Worm (Caenorhabditis elegans) whole organism, young adult: ENCODE data around the gene Y54G11A.4.

Experiments
- F39B2.1 ChIP-seq: fragments of 200-800 bp; sonication (Bioruptor generic); IDR thresholded peaks from 2 replicates; pipeline ENCODE4 v1.3.6; 2022; ENCODE audit warnings: missing genetic modification reagents, missing genetic modification characterization, missing compliant biosample characterization
- F49E8.2 ChIP-seq: sonication (generic microtip); optimal IDR thresholded peaks from 3 replicates; lab custom pipeline; 2017; ENCODE audit warnings: missing genetic modification characterization, mild to moderate bottlenecking, missing compliant biosample characterization, antibody characterized with exemption, moderate library complexity; ENCODE audit not compliant: insufficient read depth
- F52B5.7 ChIP-seq: sonication (generic microtip); optimal IDR thresholded peaks from 2 replicates; lab custom pipeline; 2016; ENCODE audit warnings: mild to moderate bottlenecking, missing genetic modification characterization, missing compliant biosample characterization
- F55B11.4 ChIP-seq: sonication (generic microtip); optimal IDR thresholded peaks from 2 replicates; lab custom pipeline; 2016; ENCODE audit warnings: missing compliant biosample characterization, missing genetic modification characterization, borderline replicate concordance; ENCODE audit not compliant: insufficient read depth
- F57C9.4 ChIP-seq: sonication (generic microtip); optimal IDR thresholded peaks from 2 replicates; lab custom pipeline; 2017; ENCODE audit warnings: mild to moderate bottlenecking, missing genetic modification characterization, missing compliant biosample characterization
- Y56A3A.18 ChIP-seq: fragments of 200-800 bp; sonication (Bioruptor generic); IDR thresholded peaks from 2 replicates; pipeline ENCODE4 v1.3.6; 2022; ENCODE audit warnings: missing genetic modification reagents, missing genetic modification characterization, missing compliant biosample characterization
- Y95B8A.8 ChIP-seq: fragments of 200-800 bp; sonication (Bioruptor generic); IDR thresholded peaks from 2 replicates; pipeline ENCODE4 v1.3.6; 2022; ENCODE audit warnings: missing genetic modification reagents, missing genetic modification characterization, missing compliant biosample characterization
- ama-1 ChIP-seq, 3 experiments: fragments of 150-350 bp in 1 of 3; sonication (generic microtip) in 2 of 3; optimal IDR thresholded peaks; 2 replicates each; lab custom pipeline; 2014 to 2018; ENCODE audit warnings: missing biosample characterization in 2 of 3, missing genetic modification characterization in 2 of 3, missing genetic modification reagents in 2 of 3
- aptf-2 ChIP-seq: fragments of 200-800 bp; sonication (Bioruptor generic); conservative IDR thresholded peaks from 2 replicates; pipeline ENCODE4 v1.3.6; 2022; ENCODE audit warnings: missing genetic modification reagents, missing genetic modification characterization, missing compliant biosample characterization
- attf-6 ChIP-seq: fragments of 200-800 bp; sonication (Bioruptor generic); IDR thresholded peaks from 2 replicates; pipeline ENCODE4 v1.3.6; 2022; ENCODE audit warnings: missing genetic modification reagents, missing genetic modification characterization, missing compliant biosample characterization
- bed-1 ChIP-seq: fragments of 200-800 bp; sonication (Bioruptor generic); IDR thresholded peaks from 2 replicates; pipeline ENCODE4 v1.3.6; 2022; ENCODE audit warnings: missing genetic modification reagents, missing genetic modification characterization, missing compliant biosample characterization
- ceh-100 ChIP-seq: fragments of 200-800 bp; sonication (Bioruptor generic); IDR thresholded peaks from 2 replicates; pipeline ENCODE4 v1.3.6; 2022; ENCODE audit warnings: missing genetic modification reagents, missing genetic modification characterization, missing compliant biosample characterization
- ceh-79 ChIP-seq: sonication (generic microtip); optimal IDR thresholded peaks from 2 replicates; lab custom pipeline; 2017; ENCODE audit warnings: mild to moderate bottlenecking, missing genetic modification characterization, missing compliant biosample characterization
- dpff-1 ChIP-seq: sonication (generic microtip); optimal IDR thresholded peaks from 2 replicates; lab custom pipeline; 2017; ENCODE audit warnings: mild to moderate bottlenecking, missing genetic modification characterization, missing compliant biosample characterization
- efl-1 ChIP-seq: fragments of 150-350 bp; optimal IDR thresholded peaks from 2 replicates; lab custom pipeline; 2014; ENCODE audit warnings: missing biosample characterization, missing genetic modification reagents, missing genetic modification characterization
- him-1 ChIP-seq: sonication (generic microtip); optimal IDR thresholded peaks from 2 replicates; lab custom pipeline; 2016; ENCODE audit warnings: missing genotype, missing genetic modification reagents, missing genetic modification characterization, missing compliant biosample characterization
- hrde-1 ChIP-seq: sonication (generic microtip); optimal IDR thresholded peaks from 2 replicates; lab custom pipeline; 2016; ENCODE audit warnings: missing genetic modification characterization, mild to moderate bottlenecking, missing compliant biosample characterization, moderate library complexity, missing genotype, missing genetic modification reagents, borderline replicate concordance
- hsf-1 ChIP-seq: fragments of 200-800 bp; sonication (Bioruptor generic); IDR thresholded peaks from 2 replicates; pipeline ENCODE4 v1.3.6; 2022; ENCODE audit warnings: missing genetic modification reagents, missing genetic modification characterization, missing compliant biosample characterization
- let-526 ChIP-seq: fragments of 200-800 bp; sonication (Bioruptor generic); IDR thresholded peaks from 2 replicates; pipeline ENCODE4 v1.3.6; 2022; ENCODE audit warnings: missing genetic modification reagents, missing genetic modification characterization, missing compliant biosample characterization
- lin-35 ChIP-seq, 3 experiments: fragments of 150-350 bp in 2 of 3; sonication (generic microtip) in 1 of 3; optimal IDR thresholded peaks; 2 replicates each; lab custom pipeline; 2014 to 2018; ENCODE audit warnings: missing biosample characterization in 3 of 3, missing genetic modification characterization in 3 of 3, missing genetic modification reagents in 3 of 3
- lin-40 ChIP-seq: sonication (generic microtip); optimal IDR thresholded peaks from 2 replicates; lab custom pipeline; 2016; ENCODE audit warnings: missing genetic modification characterization, mild to moderate bottlenecking, missing compliant biosample characterization, missing genotype, missing genetic modification reagents
- lsy-27 ChIP-seq: sonication (generic microtip); optimal IDR thresholded peaks from 2 replicates; lab custom pipeline; 2017; ENCODE audit warnings: missing genetic modification characterization, mild to moderate bottlenecking, missing compliant biosample characterization, antibody characterized with exemption, missing genotype, borderline replicate concordance; ENCODE audit not compliant: insufficient read depth
- madf-8 ChIP-seq: fragments of 200-800 bp; sonication (Bioruptor generic); conservative IDR thresholded peaks from 2 replicates; pipeline ENCODE4 v1.3.6; 2022; ENCODE audit warnings: missing genetic modification reagents, missing genetic modification characterization, missing compliant biosample characterization
- mcd-1 ChIP-seq: fragments of 200-800 bp; sonication (Bioruptor generic); IDR thresholded peaks from 2 replicates; pipeline ENCODE4 v1.3.6; 2022; ENCODE audit warnings: missing genetic modification reagents, missing genetic modification characterization, missing compliant biosample characterization
- mxl-1 ChIP-seq: sonication (generic microtip); optimal IDR thresholded peaks from 2 replicates; lab custom pipeline; 2016; ENCODE audit warnings: missing genetic modification characterization, missing compliant biosample characterization
- nfya-1 ChIP-seq: sonication (generic microtip); optimal IDR thresholded peaks from 2 replicates; lab custom pipeline; 2017; ENCODE audit warnings: antibody characterized with exemption, missing compliant biosample characterization, missing genetic modification characterization, borderline replicate concordance; ENCODE audit not compliant: insufficient read depth
- nfya-2 ChIP-seq: fragments of 200-800 bp; sonication (Bioruptor generic); IDR thresholded peaks from 2 replicates; pipeline ENCODE4 v1.3.6; 2022; ENCODE audit warnings: missing genetic modification reagents, missing genetic modification characterization, missing compliant biosample characterization
- nhr-80 ChIP-seq: sonication (generic microtip); optimal IDR thresholded peaks from 2 replicates; lab custom pipeline; 2016; ENCODE audit warnings: missing genetic modification characterization, missing compliant biosample characterization
- sea-2 ChIP-seq: fragments of 200-800 bp; sonication (Bioruptor generic); IDR thresholded peaks from 2 replicates; pipeline ENCODE4 v1.3.6; 2022; ENCODE audit warnings: missing genetic modification characterization, missing compliant biosample characterization
- snpc-3.4 ChIP-seq: sonication (generic microtip); optimal IDR thresholded peaks from 2 replicates; lab custom pipeline; 2017; ENCODE audit warnings: missing genetic modification characterization, mild to moderate bottlenecking, missing compliant biosample characterization, antibody characterized with exemption, moderate library complexity, missing genotype, missing genetic modification reagents
- sptf-2 ChIP-seq: fragments of 200-800 bp; sonication (Bioruptor generic); optimal IDR thresholded peaks from 2 replicates; lab custom pipeline; 2018; ENCODE audit warnings: mild to moderate bottlenecking, missing genetic modification characterization, missing compliant biosample characterization
- unc-62 ChIP-seq: fragments of 150-350 bp; optimal IDR thresholded peaks from 2 replicates; lab custom pipeline; 2014; ENCODE audit warnings: missing biosample characterization, missing genetic modification reagents, missing genetic modification characterization
- zfh-2 ChIP-seq: fragments of 200-800 bp; sonication (Bioruptor generic); conservative IDR thresholded peaks from 2 replicates; pipeline ENCODE4 v1.3.6; 2022; ENCODE audit warnings: missing genetic modification reagents, missing genetic modification characterization, missing compliant biosample characterization
- ztf-22 ChIP-seq: fragments of 200-800 bp; sonication (Bioruptor generic); optimal IDR thresholded peaks from 2 replicates; lab custom pipeline; 2018; ENCODE audit warnings: mild to moderate bottlenecking, missing genetic modification characterization, moderate library complexity, missing compliant biosample characterization
- ztf-25 ChIP-seq: fragments of 200-800 bp; sonication (Bioruptor generic); IDR thresholded peaks from 2 replicates; pipeline ENCODE4 v1.3.6; 2022; ENCODE audit warnings: missing genetic modification reagents, missing genetic modification characterization, missing compliant biosample characterization
- ztf-26 ChIP-seq: sonication (generic microtip); optimal IDR thresholded peaks from 2 replicates; lab custom pipeline; 2017; ENCODE audit warnings: missing genetic modification characterization, missing compliant biosample characterization
- ztf-6 ChIP-seq: fragments of 200-800 bp; sonication (Bioruptor generic); IDR thresholded peaks from 2 replicates; pipeline ENCODE4 v1.3.6; 2022; ENCODE audit warnings: missing genetic modification reagents, missing genetic modification characterization, missing compliant biosample characterization

Y54G11A.4 gene

ce11 chrII:14251400-14251940 is 41.1 kb upstream of the Y54G11A.4 start (continued):
- TF ChIP-seq hrde-1 (peak; percentile 81), snpc-3.4 (tag; lab: Kevin White, UChicago) (peak; percentile 5), F55B11.4 (tag; lab: Kevin White, UChicago) (no peak), aptf-2 (GFP tag; lab: Robert Waterston, UW) (peak; percentile 36; the same call in 1 of the 2 replicates), madf-8 (GFP tag; lab: Robert Waterston, UW) (peak; percentile 87), sea-2 (GFP tag; lab: Robert Waterston, UW) (0 out of 2 replicates have a peak, but pooled peaks have one; percentile 67), nfya-1 (tag; lab: Kevin White, UChicago) (no peak), attf-6 (GFP tag; lab: Robert Waterston, UW) (0 out of 2 replicates have a peak, but pooled peaks have one; percentile 58), ztf-6 (GFP tag; lab: Robert Waterston, UW) (peak; percentile 10; the same call in 1 of the 2 replicates), lin-40 (tag; lab: Kevin White, UChicago) (peak; percentile 97), ceh-100 (GFP tag; lab: Robert Waterston, UW) (peak; percentile 78), dpff-1 (peak; percentile 69), F49E8.2 (tag; lab: Kevin White, UChicago) (peak; percentile 35), F57C9.4 (tag; lab: Kevin White, UChicago) (peak; percentile 85), Y56A3A.18 (peak; percentile 70), mcd-1 (GFP tag; lab: Robert Waterston, UW) (peak; percentile 88), ceh-79 (tag; lab: Kevin White, UChicago) (peak; percentile 88), efl-1 (GFP tag; lab: Kevin White, UChicago) (peak; percentile 76), let-526 (GFP tag; lab: Robert Waterston, UW) (0 out of 2 replicates have a peak, but pooled peaks have one; percentile 73), mxl-1 (tag; lab: Kevin White, UChicago) (peak; percentile 71), ztf-25 (GFP tag; lab: Robert Waterston, UW) (0 out of 2 replicates have a peak, but pooled peaks have one; percentile 63), ama-1 (optimal IDR thresholded peaks at IDR 0.05; lab: Kevin White, UChicago) (no peak), ama-1 (GFP tag; optimal IDR thresholded peaks at IDR 0.05; lab: Kevin White, UChicago) (peak; percentile 45), nhr-80 (peak; percentile 87), unc-62 (GFP tag; lab: Kevin White, UChicago) (no peak), lsy-27 (tag; lab: Kevin White, UChicago) (no peak), him-1 (peak; percentile 78), zfh-2 (peak; percentile 98), sptf-2 (GFP tag; lab: Kevin White, UChicago) (no peak), Y95B8A.8 (GFP tag; lab: Robert Waterston, UW) (peak; percentile 80), lin-35 (GFP tag; optimal IDR thresholded peaks at IDR 0.05; lab: Kevin White, UChicago) (peak; percentile 32 to 93 (median 87)), nfya-2 (0 out of 2 replicates have a peak, but pooled peaks have one; percentile 69), bed-1 (GFP tag; lab: Robert Waterston, UW) (peak; percentile 7; the same call in 1 of the 2 replicates), ztf-26 (tag; lab: Kevin White, UChicago) (peak; percentile 95), F52B5.7 (peak; percentile 96), ztf-22 (GFP tag; lab: Kevin White, UChicago) (peak; percentile 88), hsf-1 (GFP tag; lab: Robert Waterston, UW) (peak; percentile 77), F39B2.1 (peak; percentile 79)
